Fruit fly (Drosophila melanogaster) whole organism, pupa: ENCODE data around the gene CG14086.

Source experiments
- CG32121 ChIP-seq: fragments of 200-800 bp; sonication (Bioruptor generic); IDR thresholded peaks from 2 replicates; pipeline ENCODE4 v1.3.6; 2022; ENCODE audit warnings: missing biosample characterization, missing genetic modification characterization
- CG4496 ChIP-seq: fragments of 200-800 bp; sonication (Bioruptor generic); IDR thresholded peaks from 3 replicates; pipeline ENCODE4 v1.3.6; 2022; ENCODE audit warnings: missing biosample characterization, missing genetic modification characterization
- CG9948 ChIP-seq: fragments of 200-800 bp; sonication (Bioruptor generic); optimal IDR thresholded peaks from 2 replicates; lab custom pipeline; 2018; ENCODE audit warnings: missing biosample characterization, mild to moderate bottlenecking, missing genetic modification characterization, moderate library complexity
- gl ChIP-seq: fragments of 200-800 bp; sonication (Bioruptor generic); optimal IDR thresholded peaks from 2 replicates; lab custom pipeline; 2018; ENCODE audit warnings: missing biosample characterization, mild to moderate bottlenecking, missing genetic modification characterization
- rn ChIP-seq: fragments of 200-800 bp; sonication (Bioruptor generic); IDR thresholded peaks from 2 replicates; pipeline ENCODE4 v1.3.6; 2022; ENCODE audit warnings: missing biosample characterization, missing genetic modification characterization

dm6 chr3L:19293178-19293741, 17.7 kb downstream of the CG14086 start:
- TF ChIP-seq CG32121 (GFP tag; lab: Robert Waterston, UW), result no peak; the same call in 1 of the 2 replicates
- no peak for TF ChIP-seq CG9948
- no peak for TF ChIP-seq CG4496 (GFP tag; lab: Robert Waterston, UW)
- no peak for TF ChIP-seq rn (GFP tag; lab: Robert Waterston, UW)
- no peak for TF ChIP-seq gl (tag; lab: Kevin White, UChicago)
